In genomic region chrIV:3299229-3299628, ce11 we compare ENCODE assay signal across 4 worm cellular contexts.
TF ChIP-seq lines count a peak whose summit lies in the region.

No protein-coding gene starts in this region.

TF ChIP-seq in whole organism, L4 larva, 104 proteins besides CTCF, POLR2A, EP300 and RAD21:
- 0 out of 2 replicates have a peak, but pooled peaks have one; percentile 12 for TF ChIP-seq dmd-8 (GFP tag; IDR thresholded peaks at IDR 0.05; lab: Robert Waterston, UW)
- peak; percentile 88 for TF ChIP-seq set-16 (GFP tag; IDR thresholded peaks at IDR 0.05; lab: Robert Waterston, UW)
- no peak for TF ChIP-seq lim-7 (GFP tag; IDR thresholded peaks at IDR 0.05; lab: Robert Waterston, UW)
- TF ChIP-seq tra-1 (GFP tag; IDR thresholded peaks at IDR 0.05; lab: Robert Waterston, UW) = 0 out of 2 replicates have a peak, but pooled peaks have one; percentile 21
- TF ChIP-seq egl-43 (GFP tag; IDR thresholded peaks at IDR 0.05; lab: Robert Waterston, UW) = 0 out of 2 replicates have a peak, but pooled peaks have one; percentile 17
- no peak for TF ChIP-seq D1046.2 (GFP tag; IDR thresholded peaks at IDR 0.05; lab: Robert Waterston, UW)
- no peak for TF ChIP-seq hmg-1.1 (GFP tag; IDR thresholded peaks at IDR 0.05; lab: Robert Waterston, UW)

TF ChIP-seq in whole organism, early embryonic, 17 proteins besides CTCF, POLR2A, EP300 and RAD21:
- TF ChIP-seq F13C5.2 (tag; optimal IDR thresholded peaks at IDR 0.05; lab: Kevin White, UChicago) (no peak), sea-1 (GFP tag; conservative IDR thresholded peaks at IDR 0.05; lab: Robert Waterston, UW) (0 out of 2 replicates have a peak, but pooled peaks have one; percentile 29)

TF ChIP-seq in whole organism, mixed stage, embryonic, 35 proteins besides CTCF, POLR2A, EP300 and RAD21:
- TF ChIP-seq unc-120 (tag; optimal IDR thresholded peaks at IDR 0.05; lab: Kevin White, UChicago; ENCODE audit: poor library complexity, severe bottlenecking) (no peak), ceh-83 (GFP tag; optimal IDR thresholded peaks at IDR 0.05; lab: Kevin White, UChicago) (peak; percentile 46), ces-1 (GFP tag; optimal IDR thresholded peaks at IDR 0.05; lab: Kevin White, UChicago) (no peak), nhr-237 (tag; optimal IDR thresholded peaks at IDR 0.05; lab: Kevin White, UChicago) (no peak)

TF ChIP-seq in whole organism, young adult, 124 proteins besides CTCF, POLR2A, EP300 and RAD21:
- TF ChIP-seq mes-4 (tag; optimal IDR thresholded peaks at IDR 0.05; lab: Kevin White, UChicago) = no peak
- 0 out of 2 replicates have a peak, but pooled peaks have one; percentile 30 for TF ChIP-seq sea-2 (GFP tag; IDR thresholded peaks at IDR 0.05; lab: Robert Waterston, UW)
- TF ChIP-seq madf-3 (GFP tag; IDR thresholded peaks at IDR 0.05; lab: Robert Waterston, UW) = no peak
- TF ChIP-seq Y79H2A.3 (GFP tag; conservative IDR thresholded peaks at IDR 0.05; lab: Robert Waterston, UW) = no peak
- no peak for TF ChIP-seq B0019.2 (GFP tag; conservative IDR thresholded peaks at IDR 0.05; lab: Robert Waterston, UW)
- TF ChIP-seq B0261.1 (tag; optimal IDR thresholded peaks at IDR 0.05; lab: Kevin White, UChicago) = no peak
- TF ChIP-seq ceh-40 (GFP tag; IDR thresholded peaks at IDR 0.05; lab: Robert Waterston, UW) = 0 out of 2 replicates have a peak, but pooled peaks have one; percentile 21
- TF ChIP-seq dox-1 (GFP tag; IDR thresholded peaks at IDR 0.05; lab: Robert Waterston, UW) = peak; percentile 23; the same call in 1 of the 2 replicates
- peak; percentile 65; the same call in 1 of the 2 replicates for TF ChIP-seq egrh-3 (GFP tag; IDR thresholded peaks at IDR 0.05; lab: Robert Waterston, UW)
- TF ChIP-seq snpc-3.4 (tag; optimal IDR thresholded peaks at IDR 0.05; lab: Kevin White, UChicago) = no peak
- TF ChIP-seq zfh-2 (GFP tag; conservative IDR thresholded peaks at IDR 0.05; lab: Robert Waterston, UW) = peak; percentile 89
